Fruit fly (Drosophila melanogaster): ENCODE results near the gene CG33095.
"Not testable (repeated sequence)": the region's sequence is repeated elsewhere in the genome, so short reads cannot be mapped to it uniquely, and the experiment has no call there.

The CG33095 gene

dm6 chr3R:25122736-25123211, 25.3 kb downstream of the CG33095 start, which contains the start of the genes CG31510 and TTLL5:
Gene CG31510, minus strand, starts transcription at chr3R:25122920.
Gene TTLL5, minus strand, starts transcription at chr3R:25122920.
- TF ChIP-seq EcR (GFP tag; optimal IDR thresholded peaks at IDR 0.05) = no peak
- TF ChIP-seq Dll (optimal IDR thresholded peaks at IDR 0.05) = no peak
- no peak for TF ChIP-seq psq (optimal IDR thresholded peaks at IDR 0.05)
- no peak for TF ChIP-seq usp (GFP tag; optimal IDR thresholded peaks at IDR 0.05)
- no peak for TF ChIP-seq pan (optimal IDR thresholded peaks at IDR 0.05)
- no peak for TF ChIP-seq CG8478 (optimal IDR thresholded peaks at IDR 0.05)

DNA sequence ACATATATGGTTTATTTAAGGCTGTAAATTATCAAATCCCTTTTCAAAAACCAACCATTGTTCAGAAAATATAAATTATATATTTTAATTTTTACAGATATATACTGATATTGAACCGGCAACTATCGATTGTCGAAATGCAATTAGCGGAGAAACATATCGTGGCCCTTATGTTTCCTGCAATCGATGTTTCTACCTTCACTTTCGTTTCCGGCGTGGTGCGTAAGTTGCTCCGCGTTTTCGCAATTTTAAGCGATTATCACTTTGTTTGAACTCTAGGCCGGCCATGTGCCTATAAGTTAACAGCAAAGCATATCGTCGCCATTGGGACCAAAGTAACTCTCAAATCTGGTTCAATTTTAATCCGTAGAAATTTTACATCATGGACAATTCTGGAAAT, 25.8 kb downstream of the CG33095 start, which contains the start of gene vig2:
Gene vig2, plus strand, starts transcription at position 112 of the 400 bp plus-strand sequence.
- TF ChIP-seq usp (GFP tag; optimal IDR thresholded peaks at IDR 0.05); pan (optimal IDR thresholded peaks at IDR 0.05); Dll (optimal IDR thresholded peaks at IDR 0.05): not testable (repeated sequence)

- TF ChIP-seq usp (GFP tag; optimal IDR thresholded peaks at IDR 0.05) = no peak
- TF ChIP-seq CG8478 (optimal IDR thresholded peaks at IDR 0.05) = no peak
- no peak for TF ChIP-seq EcR (GFP tag; optimal IDR thresholded peaks at IDR 0.05)
- TF ChIP-seq Dll (optimal IDR thresholded peaks at IDR 0.05) = no peak
- TF ChIP-seq pan (optimal IDR thresholded peaks at IDR 0.05) = no peak
- no peak for TF ChIP-seq psq (optimal IDR thresholded peaks at IDR 0.05)
These were observed 29.4 kb downstream of the CG33095 start for dm6 chr3R:25126823-25127222.

- TF ChIP-seq CG8478 (optimal IDR thresholded peaks at IDR 0.05) (no peak), pan (optimal IDR thresholded peaks at IDR 0.05) (no peak), EcR (GFP tag; optimal IDR thresholded peaks at IDR 0.05) (no peak), usp (GFP tag; optimal IDR thresholded peaks at IDR 0.05) (no peak)
These were observed 29.8 kb downstream of the CG33095 start, which contains the start of the genes Mocs2A, Mocs2B and Clbn for dm6 chr3R:25127231-25127689. Gene Mocs2A, minus strand, starts transcription at chr3R:25127359. Gene Mocs2B, minus strand, starts transcription at chr3R:25127359. Gene Clbn, plus strand, starts transcription at chr3R:25127502.

dm6 chr3R:25131042-25131441, 33.6 kb downstream of the CG33095 start, which contains the start of gene Bili:
Gene Bili, plus strand, starts transcription at chr3R:25131306.
- not testable (repeated sequence) for TF ChIP-seq EcR (GFP tag; optimal IDR thresholded peaks at IDR 0.05); usp (GFP tag; optimal IDR thresholded peaks at IDR 0.05); Dll (optimal IDR thresholded peaks at IDR 0.05)

dm6 chr3R:25137565-25138367, 40.3 kb downstream of the CG33095 start, which contains the start of gene danr:
Gene danr, plus strand, starts transcription at chr3R:25138072.
- TF ChIP-seq EcR (GFP tag; optimal IDR thresholded peaks at IDR 0.05) (no peak), Dll (optimal IDR thresholded peaks at IDR 0.05) (peak; percentile 76)
